Worm (Caenorhabditis elegans): Measurements from ENCODE around the gene nta-1.

The nta-1 gene

DNA sequence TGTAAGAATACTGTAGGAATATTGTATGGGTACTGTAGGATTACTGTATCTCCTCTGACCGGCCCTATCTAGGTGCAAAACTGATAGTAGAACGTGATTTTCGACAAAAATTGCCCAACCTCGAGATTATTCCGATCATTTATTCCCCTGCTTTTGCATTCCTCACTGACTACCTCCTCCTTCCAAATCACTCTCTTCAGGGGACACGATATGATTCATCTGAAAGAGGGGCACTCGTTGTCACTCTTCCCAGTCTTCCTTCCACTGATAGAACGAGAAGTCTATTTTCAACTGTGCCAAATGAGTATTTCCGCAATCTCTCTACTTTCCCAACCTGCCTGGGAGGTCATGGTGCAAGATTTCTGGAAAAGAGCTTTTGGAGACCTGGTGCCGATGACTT, 4.0 kb downstream of the nta-1 start, which contains the start of gene F12E12.2:
TSS of gene F12E12.2 (plus strand) at position 301 of the 400 bp plus-strand sequence.
- TF ChIP-seq F13H6.1 (tag; optimal IDR thresholded peaks at IDR 0.05) (no peak), K09A11.1 (tag; optimal IDR thresholded peaks at IDR 0.05; ENCODE audit: insufficient read depth) (no peak), ceh-6 (GFP tag; optimal IDR thresholded peaks at IDR 0.05) (no peak), ceh-24 (tag; optimal IDR thresholded peaks at IDR 0.05) (no peak), hlh-30 (tag; optimal IDR thresholded peaks at IDR 0.05; ENCODE audit: insufficient read depth) (no peak), che-1 (tag; optimal IDR thresholded peaks at IDR 0.05) (no peak), mec-3 (tag; optimal IDR thresholded peaks at IDR 0.05; ENCODE audit: borderline replicate concordance) (no peak), ceh-22 (tag; optimal IDR thresholded peaks at IDR 0.05) (no peak), unc-86 (tag; optimal IDR thresholded peaks at IDR 0.05) (no peak), pha-4 (tag; optimal IDR thresholded peaks at IDR 0.05) (no peak), hlh-15 (tag; optimal IDR thresholded peaks at IDR 0.05) (no peak), elt-4 (tag; optimal IDR thresholded peaks at IDR 0.05) (no peak)

DNA sequence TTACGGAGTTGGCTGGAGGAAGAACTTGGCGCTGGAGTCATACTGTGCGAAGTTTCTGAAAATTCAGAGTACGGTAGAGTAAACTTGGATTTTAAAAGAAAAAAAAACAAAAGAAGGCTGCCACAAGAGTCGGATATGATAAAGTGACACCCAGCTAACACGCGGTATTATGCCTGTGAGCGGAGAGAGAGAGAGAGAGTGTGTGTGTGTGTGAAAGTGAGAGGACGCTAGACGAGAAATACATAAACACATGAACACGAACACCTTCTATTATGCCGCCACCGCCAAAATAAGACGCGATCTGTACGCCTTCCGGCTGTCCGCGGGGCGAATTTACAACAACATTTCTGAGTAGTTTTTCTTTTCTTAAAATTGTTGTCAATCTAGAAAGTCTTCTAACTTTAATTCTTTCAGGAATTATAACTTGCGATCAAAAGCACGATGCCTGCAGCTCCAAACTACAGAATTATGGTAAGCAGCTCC, 6.7 kb downstream of the nta-1 start, which contains the start of gene F12E12.6:
TSS of gene F12E12.6 (minus strand) at position 51 of the 483 bp plus-strand sequence.
- TF ChIP-seq K02D7.2 (tag; optimal IDR thresholded peaks at IDR 0.05) (no peak), ahr-1 (tag; optimal IDR thresholded peaks at IDR 0.05) (no peak), sox-2 (GFP tag; IDR thresholded peaks at IDR 0.05) (no peak), zip-5 (tag; optimal IDR thresholded peaks at IDR 0.05) (no peak), ztf-16 (tag; optimal IDR thresholded peaks at IDR 0.05) (no peak), hlh-6 (tag; optimal IDR thresholded peaks at IDR 0.05) (no peak), ceh-24 (tag; optimal IDR thresholded peaks at IDR 0.05) (no peak), fax-1 (tag; optimal IDR thresholded peaks at IDR 0.05) (no peak), elt-2 (tag; optimal IDR thresholded peaks at IDR 0.05) (no peak), tbx-7 (tag; optimal IDR thresholded peaks at IDR 0.05) (no peak), dve-1 (tag; optimal IDR thresholded peaks at IDR 0.05) (no peak), che-1 (tag; optimal IDR thresholded peaks at IDR 0.05) (no peak), hlh-13 (GFP tag; optimal IDR thresholded peaks at IDR 0.05) (no peak)

DNA sequence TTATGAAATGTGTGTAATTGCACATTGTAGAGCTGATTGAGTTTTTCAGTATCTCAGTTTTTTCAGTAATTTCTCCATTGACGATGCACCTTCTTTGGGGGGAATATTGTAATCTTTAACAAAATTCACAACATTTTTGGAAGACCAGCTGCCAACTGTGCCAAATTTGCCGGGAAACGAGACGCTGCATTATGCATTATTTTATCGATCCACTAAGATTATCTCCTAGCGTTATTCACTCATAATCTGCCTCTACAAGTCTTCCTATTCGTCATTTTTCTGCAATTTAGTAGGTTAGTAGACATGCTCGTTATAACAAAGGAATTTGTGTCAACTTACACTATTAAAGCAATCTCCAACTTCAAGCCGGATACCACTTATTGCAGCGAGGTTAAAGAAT, 11.9 kb downstream of the nta-1 start, which contains the start of the genes sdz-12 and bath-31:
TSS of gene sdz-12 (minus strand) at position 101 of the 400 bp plus-strand sequence.
TSS of gene bath-31 (plus strand) at position 251 of the 400 bp plus-strand sequence.
- TF ChIP-seq F13H6.1 (tag; optimal IDR thresholded peaks at IDR 0.05) (no peak), pat-9 (tag; optimal IDR thresholded peaks at IDR 0.05) (no peak)

DNA sequence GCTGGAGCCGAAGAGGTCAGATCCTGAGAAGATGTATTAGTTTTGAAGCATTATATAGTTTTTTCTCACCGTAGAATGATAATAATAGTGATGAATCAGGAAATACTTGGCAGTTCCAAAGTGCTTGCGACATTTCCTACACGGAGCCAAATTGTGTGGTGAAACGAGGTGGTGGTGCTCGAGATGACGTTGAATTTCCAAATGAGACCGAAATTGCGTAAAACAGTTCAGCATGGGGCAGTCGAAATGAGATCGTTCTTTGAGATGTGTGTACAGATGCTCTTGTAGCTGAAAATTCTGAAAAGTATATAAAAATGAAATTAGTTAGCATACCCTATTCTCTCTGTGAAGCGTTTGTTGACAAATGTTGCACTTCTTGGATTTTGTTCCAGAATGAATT, 15.6 kb downstream of the nta-1 start, which contains the start of gene C46E10.8:
TSS of gene C46E10.8 (minus strand) at position 101 of the 400 bp plus-strand sequence.
- no peak for TF ChIP-seq nfya-1 (tag; optimal IDR thresholded peaks at IDR 0.05)
- no peak for TF ChIP-seq unc-3 (GFP tag; conservative IDR thresholded peaks at IDR 0.05)
- no peak for TF ChIP-seq unc-3 (tag; optimal IDR thresholded peaks at IDR 0.05)
- TF ChIP-seq ref-2 (tag; optimal IDR thresholded peaks at IDR 0.05): no peak
- no peak for TF ChIP-seq Y22D7AL.16 (tag; optimal IDR thresholded peaks at IDR 0.05)
- no peak for TF ChIP-seq zip-5 (tag; optimal IDR thresholded peaks at IDR 0.05)
- no peak for TF ChIP-seq C38D4.7 (GFP tag; optimal IDR thresholded peaks at IDR 0.05)
- TF ChIP-seq ceh-24 (tag; optimal IDR thresholded peaks at IDR 0.05): no peak
- TF ChIP-seq sox-2 (GFP tag; IDR thresholded peaks at IDR 0.05): no peak
- no peak for TF ChIP-seq unc-86 (tag; optimal IDR thresholded peaks at IDR 0.05)
- TF ChIP-seq F13H6.1 (tag; optimal IDR thresholded peaks at IDR 0.05): no peak
- no peak for TF ChIP-seq pax-1 (tag; optimal IDR thresholded peaks at IDR 0.05)

DNA sequence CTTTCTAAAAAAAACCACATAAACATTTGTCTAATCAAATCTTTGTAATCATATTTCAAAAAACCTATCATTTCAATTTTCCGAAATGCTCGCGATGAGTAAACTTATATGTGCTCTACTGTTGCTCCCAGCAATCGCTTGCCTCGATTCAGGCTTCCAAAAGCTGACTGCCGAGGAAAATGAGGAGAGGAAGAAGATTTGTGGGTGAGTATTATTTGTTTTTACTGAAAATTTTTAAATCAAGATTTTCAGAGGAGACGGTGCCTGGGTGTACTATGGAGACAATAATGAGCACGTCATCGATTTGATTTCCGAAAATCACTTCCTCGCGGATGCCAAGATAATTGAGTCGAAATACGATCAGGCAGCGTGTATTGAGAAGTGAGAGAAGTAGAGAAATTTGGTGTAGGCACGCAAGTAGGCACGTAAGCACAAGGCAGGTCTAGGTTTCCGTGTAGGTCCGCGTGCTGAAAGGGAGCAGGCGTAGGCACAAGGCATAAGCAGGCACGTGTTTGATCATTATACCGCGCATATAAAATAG, 19.4 kb downstream of the nta-1 start, which contains the start of gene C46E10.1:
TSS of gene C46E10.1 (plus strand) at position 51 of the 541 bp plus-strand sequence.
- TF ChIP-seq mec-3 (tag; optimal IDR thresholded peaks at IDR 0.05; ENCODE audit: borderline replicate concordance): peak; percentile 6
- no peak for TF ChIP-seq sox-4 (tag; optimal IDR thresholded peaks at IDR 0.05)
- TF ChIP-seq rnt-1 (tag; optimal IDR thresholded peaks at IDR 0.05): no peak
